Fruit fly (Drosophila melanogaster) whole organism: ENCODE results near the gene TkR86C.

ENCODE experiments used
- CG8478 ChIP-seq: fragments of >200 bp; optimal IDR thresholded peaks from 2 replicates; lab custom pipeline; 2018; ENCODE audit warnings: inconsistent platforms
- Dll ChIP-seq: fragments of >200 bp; optimal IDR thresholded peaks from 2 replicates; lab custom pipeline; 2017
- EcR ChIP-seq, 2 experiments: fragments of >200 bp; optimal IDR thresholded peaks; 2 replicates each; lab custom pipeline; 2017; ENCODE audit warnings: missing biosample characterization in 2 of 2, missing genetic modification characterization in 2 of 2, missing genetic modification reagents in 2 of 2
- pan ChIP-seq: fragments of >200 bp; optimal IDR thresholded peaks from 2 replicates; lab custom pipeline; 2017
- psq ChIP-seq: fragments of >200 bp; optimal IDR thresholded peaks from 2 replicates; lab custom pipeline; 2017
- usp ChIP-seq: fragments of >200 bp; optimal IDR thresholded peaks from 2 replicates; lab custom pipeline; 2017; ENCODE audit warnings: missing biosample characterization, missing genetic modification characterization, mixed read lengths

dm6 chr3R:10767526-10767925 is 16.5 kb upstream of the TkR86C start, which contains the start of gene TfIIFbeta:
- TF ChIP-seq EcR (GFP tag; optimal IDR thresholded peaks at IDR 0.05; lab: Kevin White, UChicago) (no peak), usp (GFP tag; lab: Kevin White, UChicago) (no peak), psq (lab: Kevin White, UChicago) (no peak), pan (no peak), Dll (lab: Kevin White, UChicago) (no peak), CG8478 (lab: Kevin White, UChicago) (no peak)
